Worm (Caenorhabditis elegans) whole organism, young adult: Measurements from ENCODE around the gene hyl-1.

Experiments
- Y56A3A.18 ChIP-seq: fragments of 200-800 bp; sonication (Bioruptor generic); IDR thresholded peaks from 2 replicates; pipeline ENCODE4 v1.3.6; 2022; ENCODE audit warnings: missing genetic modification reagents, missing genetic modification characterization, missing compliant biosample characterization
- akir-1 ChIP-seq: fragments of 200-800 bp; sonication (Bioruptor generic); optimal IDR thresholded peaks from 2 replicates; lab custom pipeline; 2018; ENCODE audit warnings: mild to moderate bottlenecking, missing genetic modification characterization, moderate library complexity, missing compliant biosample characterization
- zfh-2 ChIP-seq: fragments of 200-800 bp; sonication (Bioruptor generic); conservative IDR thresholded peaks from 2 replicates; pipeline ENCODE4 v1.3.6; 2022; ENCODE audit warnings: missing genetic modification reagents, missing genetic modification characterization, missing compliant biosample characterization

DNA sequence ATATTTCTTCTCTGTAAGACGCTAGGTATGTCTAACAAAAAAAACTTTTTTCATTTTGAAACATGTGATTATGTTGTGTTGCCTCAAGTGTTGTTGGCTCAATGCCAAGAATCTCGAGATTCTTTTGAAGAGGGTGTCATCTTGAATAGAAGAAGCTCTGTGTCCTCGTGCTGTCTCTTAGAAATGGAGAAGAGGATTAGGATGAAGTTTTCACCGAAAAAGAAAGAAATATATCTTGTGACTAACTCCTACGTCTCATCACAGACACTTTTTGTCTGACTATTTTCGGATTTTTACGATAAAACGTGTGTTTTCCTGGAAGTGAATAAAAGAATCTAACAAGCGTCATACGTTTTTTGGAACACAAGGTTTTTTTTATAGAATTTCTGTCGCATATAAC lies 48.7 kb downstream of the hyl-1 start:
- TF ChIP-seq akir-1 (GFP tag; lab: Kevin White, UChicago), result no peak
- no peak for TF ChIP-seq Y56A3A.18 (GFP tag; lab: Robert Waterston, UW)
- TF ChIP-seq zfh-2 (GFP tag; lab: Robert Waterston, UW), result no peak
